Fruit fly (Drosophila melanogaster) whole organism, prepupa: ENCODE data around the gene CG11563.

Experiments used
- CG10631 ChIP-seq: fragments of 200-800 bp; sonication (Bioruptor generic); optimal IDR thresholded peaks from 2 replicates; lab custom pipeline; 2016; ENCODE audit warnings: missing biosample characterization, missing genetic modification characterization
- CG10669 ChIP-seq: fragments of 200-800 bp; sonication (Bioruptor generic); optimal IDR thresholded peaks from 3 replicates; lab custom pipeline; 2018; ENCODE audit warnings: missing biosample characterization, mild to moderate bottlenecking, missing genetic modification characterization, moderate library complexity
- CG11294 ChIP-seq: fragments of 200-800 bp; sonication (Bioruptor generic); IDR thresholded peaks from 2 replicates; pipeline ENCODE4 v1.3.6; 2022; ENCODE audit warnings: missing biosample characterization, missing genetic modification characterization
- CG11762 ChIP-seq: fragments of 200-800 bp; sonication (Bioruptor generic); optimal IDR thresholded peaks from 3 replicates; lab custom pipeline; 2016; ENCODE audit warnings: missing biosample characterization, missing genetic modification characterization; ENCODE audit not compliant: insufficient read depth
- CG11902 ChIP-seq: fragments of 200-800 bp; sonication (Bioruptor generic); optimal IDR thresholded peaks from 3 replicates; lab custom pipeline; 2016; ENCODE audit warnings: missing biosample characterization, missing genetic modification characterization
- CG15336 ChIP-seq: fragments of 200-800 bp; sonication (Bioruptor generic); IDR thresholded peaks from 2 replicates; pipeline ENCODE4 v1.3.6; 2022; ENCODE audit warnings: missing biosample characterization, missing genetic modification characterization
- CG1621 ChIP-seq: fragments of 200-800 bp; sonication (Bioruptor generic); optimal IDR thresholded peaks from 3 replicates; lab custom pipeline; 2018; ENCODE audit warnings: missing biosample characterization, mild to moderate bottlenecking, missing genetic modification characterization
- CG16779 ChIP-seq: fragments of 200-800 bp; sonication (Bioruptor generic); optimal IDR thresholded peaks from 3 replicates; lab custom pipeline; 2017; ENCODE audit warnings: missing biosample characterization, mild to moderate bottlenecking, missing genetic modification characterization
- CG3032 ChIP-seq: fragments of 200-800 bp; optimal IDR thresholded peaks from 2 replicates; lab custom pipeline; 2019; ENCODE audit warnings: missing biosample characterization, mild to moderate bottlenecking, missing genetic modification characterization, moderate library complexity
- CG31627 ChIP-seq: fragments of 200-800 bp; sonication (Bioruptor generic); optimal IDR thresholded peaks from 3 replicates; lab custom pipeline; 2016; ENCODE audit warnings: missing biosample characterization, missing genetic modification characterization
- CG32006 ChIP-seq: fragments of 200-800 bp; sonication (Bioruptor generic); optimal IDR thresholded peaks from 3 replicates; lab custom pipeline; 2017; ENCODE audit warnings: missing biosample characterization, mild to moderate bottlenecking, missing genetic modification characterization
- CG34406 ChIP-seq: fragments of 200-800 bp; sonication (Bioruptor generic); optimal IDR thresholded peaks from 3 replicates; lab custom pipeline; 2016; ENCODE audit warnings: missing biosample characterization, missing genetic modification characterization
- CG3919 ChIP-seq: fragments of 200-800 bp; sonication (Bioruptor generic); optimal IDR thresholded peaks from 3 replicates; lab custom pipeline; 2016; ENCODE audit warnings: missing biosample characterization, missing genetic modification characterization
- CG4318 ChIP-seq: fragments of 200-800 bp; sonication (Bioruptor generic); optimal IDR thresholded peaks from 3 replicates; lab custom pipeline; 2017; ENCODE audit warnings: missing biosample characterization, mild to moderate bottlenecking, missing genetic modification characterization
- CG6163 ChIP-seq: fragments of 200-800 bp; sonication (Bioruptor generic); IDR thresholded peaks from 3 replicates; pipeline ENCODE4 v1.3.6; 2022; ENCODE audit warnings: missing biosample characterization, missing genetic modification characterization
- CG6276 ChIP-seq: fragments of 200-800 bp; sonication (Bioruptor generic); optimal IDR thresholded peaks from 2 replicates; lab custom pipeline; 2017; ENCODE audit warnings: missing biosample characterization, mild to moderate bottlenecking, missing genetic modification characterization
- CG6808 ChIP-seq: fragments of 200-800 bp; sonication (Bioruptor generic); optimal IDR thresholded peaks from 3 replicates; lab custom pipeline; 2017; ENCODE audit warnings: missing biosample characterization, missing genetic modification characterization, mild to moderate bottlenecking, moderate library complexity, missing genetic modification reagents
- CG6854 ChIP-seq: fragments of 200-800 bp; sonication (Bioruptor generic); optimal IDR thresholded peaks from 2 replicates; lab custom pipeline; 2017; ENCODE audit warnings: missing biosample characterization, mild to moderate bottlenecking, missing genetic modification characterization
- CG7368 ChIP-seq: fragments of 200-800 bp; sonication (Bioruptor generic); optimal IDR thresholded peaks from 3 replicates; lab custom pipeline; 2016; ENCODE audit warnings: missing biosample characterization, missing genetic modification characterization
- CG8119 ChIP-seq: fragments of 200-800 bp; sonication (Bioruptor generic); IDR thresholded peaks from 3 replicates; pipeline ENCODE4 v1.3.6; 2022; ENCODE audit warnings: missing biosample characterization, missing genetic modification characterization
- CG8632 ChIP-seq: fragments of 200-800 bp; sonication (Bioruptor generic); optimal IDR thresholded peaks from 3 replicates; lab custom pipeline; 2016; ENCODE audit warnings: missing biosample characterization, missing genetic modification characterization
- CG9139 ChIP-seq: fragments of 200-800 bp; sonication (Bioruptor generic); optimal IDR thresholded peaks from 3 replicates; lab custom pipeline; 2017; ENCODE audit warnings: missing biosample characterization, mild to moderate bottlenecking, missing genetic modification characterization
- Eip75B ChIP-seq: fragments of 200-800 bp; sonication (Bioruptor generic); optimal IDR thresholded peaks from 3 replicates; lab custom pipeline; 2016; ENCODE audit warnings: missing biosample characterization, missing genetic modification characterization
- Eip78C ChIP-seq: fragments of 200-800 bp; sonication (Bioruptor generic); peaks from one replicate; lab custom pipeline; 2016; ENCODE audit warnings: missing biosample characterization, missing genetic modification characterization
- Ets21C ChIP-seq: fragments of 200-800 bp; sonication (Bioruptor generic); optimal IDR thresholded peaks from 3 replicates; lab custom pipeline; 2016; ENCODE audit warnings: missing biosample characterization, missing genetic modification characterization
- Ets96B ChIP-seq: fragments of 200-800 bp; optimal IDR thresholded peaks from 2 replicates; lab custom pipeline; 2019; ENCODE audit warnings: missing biosample characterization, mild to moderate bottlenecking, missing genetic modification characterization, moderate library complexity
- Gug ChIP-seq: fragments of 200-800 bp; sonication (Bioruptor generic); IDR thresholded peaks from 2 replicates; pipeline ENCODE4 v1.3.6; 2022; ENCODE audit warnings: missing biosample characterization, missing genetic modification characterization
- Hr38 ChIP-seq: sonication (Bioruptor generic); optimal IDR thresholded peaks from 2 replicates; lab custom pipeline; 2016; ENCODE audit warnings: missing biosample characterization, missing genetic modification characterization
- Hr39 ChIP-seq: fragments of 200-800 bp; sonication (Bioruptor generic); optimal IDR thresholded peaks from 2 replicates; lab custom pipeline; 2016; ENCODE audit warnings: missing biosample characterization, missing genetic modification characterization
- Lpt ChIP-seq: fragments of 200-800 bp; sonication (Bioruptor generic); optimal IDR thresholded peaks from 3 replicates; lab custom pipeline; 2016; ENCODE audit warnings: missing biosample characterization, missing genetic modification characterization
- Met ChIP-seq: fragments of 200-800 bp; sonication (Bioruptor generic); optimal IDR thresholded peaks from 3 replicates; lab custom pipeline; 2016; ENCODE audit warnings: missing biosample characterization, missing genetic modification characterization
- OdsH ChIP-seq: fragments of 200-800 bp; sonication (Bioruptor generic); optimal IDR thresholded peaks from 3 replicates; lab custom pipeline; 2016; ENCODE audit warnings: missing biosample characterization, missing genetic modification characterization
- Smox ChIP-seq: fragments of 200-800 bp; sonication (Bioruptor generic); optimal IDR thresholded peaks from 3 replicates; lab custom pipeline; 2016; ENCODE audit warnings: missing biosample characterization, missing genetic modification characterization
- Sox102F ChIP-seq: fragments of 200-800 bp; sonication (Bioruptor generic); optimal IDR thresholded peaks from 2 replicates; lab custom pipeline; 2016; ENCODE audit warnings: missing biosample characterization, mild to moderate bottlenecking, missing genetic modification characterization
- Sox14 ChIP-seq: fragments of 200-800 bp; sonication (Bioruptor generic); optimal IDR thresholded peaks from 3 replicates; lab custom pipeline; 2016; ENCODE audit warnings: missing biosample characterization, missing genetic modification characterization
- Sox15 ChIP-seq: fragments of 200-800 bp; sonication (Bioruptor generic); optimal IDR thresholded peaks from 3 replicates; lab custom pipeline; 2016; ENCODE audit warnings: missing biosample characterization, missing genetic modification characterization
- achi ChIP-seq: fragments of 200-800 bp; sonication (Bioruptor generic); optimal IDR thresholded peaks from 3 replicates; lab custom pipeline; 2016; ENCODE audit warnings: missing biosample characterization, missing genetic modification characterization
- cyc ChIP-seq: fragments of 200-800 bp; sonication (Bioruptor generic); optimal IDR thresholded peaks from 3 replicates; lab custom pipeline; 2016; ENCODE audit warnings: missing biosample characterization, missing genetic modification characterization
- dac ChIP-seq: fragments of 200-800 bp; sonication (Bioruptor generic); optimal IDR thresholded peaks from 2 replicates; lab custom pipeline; 2017; ENCODE audit warnings: missing biosample characterization, mild to moderate bottlenecking, missing genetic modification characterization
- eg ChIP-seq: fragments of 200-800 bp; sonication (Bioruptor generic); IDR thresholded peaks from 3 replicates; pipeline ENCODE4 v1.3.6; 2022; ENCODE audit warnings: missing biosample characterization, missing genetic modification characterization
- esn ChIP-seq: fragments of 200-800 bp; sonication (Bioruptor generic); optimal IDR thresholded peaks from 2 replicates; lab custom pipeline; 2016; ENCODE audit warnings: missing biosample characterization, mild to moderate bottlenecking, missing genetic modification characterization, moderate library complexity
- fd59A ChIP-seq: fragments of 200-800 bp; sonication (Bioruptor generic); optimal IDR thresholded peaks from 2 replicates; lab custom pipeline; 2017; ENCODE audit warnings: missing biosample characterization, mild to moderate bottlenecking, missing genetic modification characterization, missing genetic modification reagents
- fd85E ChIP-seq: fragments of 200-800 bp; sonication (Bioruptor generic); optimal IDR thresholded peaks from 3 replicates; lab custom pipeline; 2016; ENCODE audit warnings: missing biosample characterization, missing genetic modification characterization
- fkh ChIP-seq: fragments of 200-800 bp; sonication (Bioruptor generic); optimal IDR thresholded peaks from 3 replicates; lab custom pipeline; 2017; ENCODE audit warnings: missing biosample characterization, mild to moderate bottlenecking, missing genetic modification characterization, moderate library complexity
- lz ChIP-seq: fragments of 200-800 bp; sonication (Bioruptor generic); optimal IDR thresholded peaks from 3 replicates; lab custom pipeline; 2016; ENCODE audit warnings: missing biosample characterization, missing genetic modification characterization
- net ChIP-seq: fragments of 200-800 bp; sonication (Bioruptor generic); optimal IDR thresholded peaks from 3 replicates; lab custom pipeline; 2016; ENCODE audit warnings: missing biosample characterization, missing genetic modification characterization
- pdm3 ChIP-seq: fragments of 200-800 bp; sonication (Bioruptor generic); optimal IDR thresholded peaks from 3 replicates; lab custom pipeline; 2016; ENCODE audit warnings: missing biosample characterization, missing genetic modification characterization
- salr ChIP-seq, 2 experiments: fragments of 200-800 bp; sonication (Bioruptor generic); optimal IDR thresholded peaks; 3 replicates each; lab custom pipeline; 2016 to 2018; ENCODE audit warnings: missing biosample characterization in 2 of 2, missing genetic modification characterization in 2 of 2, mild to moderate bottlenecking in 1 of 2
- spab ChIP-seq: fragments of 200-800 bp; sonication (Bioruptor generic); optimal IDR thresholded peaks from 2 replicates; lab custom pipeline; 2017; ENCODE audit warnings: missing biosample characterization, mild to moderate bottlenecking, missing genetic modification characterization, missing genetic modification reagents
- svp ChIP-seq: fragments of 200-800 bp; sonication (Bioruptor generic); peaks from one replicate; lab custom pipeline; 2016; ENCODE audit warnings: missing biosample characterization, missing genetic modification characterization
- topi ChIP-seq: fragments of 200-800 bp; sonication (Bioruptor generic); optimal IDR thresholded peaks from 3 replicates; lab custom pipeline; 2016; ENCODE audit warnings: missing biosample characterization, missing genetic modification characterization
- vri ChIP-seq: fragments of 200-800 bp; sonication (Bioruptor generic); optimal IDR thresholded peaks from 3 replicates; lab custom pipeline; 2016; ENCODE audit warnings: missing biosample characterization, mild to moderate bottlenecking, missing genetic modification characterization

Gene CG11563

DNA sequence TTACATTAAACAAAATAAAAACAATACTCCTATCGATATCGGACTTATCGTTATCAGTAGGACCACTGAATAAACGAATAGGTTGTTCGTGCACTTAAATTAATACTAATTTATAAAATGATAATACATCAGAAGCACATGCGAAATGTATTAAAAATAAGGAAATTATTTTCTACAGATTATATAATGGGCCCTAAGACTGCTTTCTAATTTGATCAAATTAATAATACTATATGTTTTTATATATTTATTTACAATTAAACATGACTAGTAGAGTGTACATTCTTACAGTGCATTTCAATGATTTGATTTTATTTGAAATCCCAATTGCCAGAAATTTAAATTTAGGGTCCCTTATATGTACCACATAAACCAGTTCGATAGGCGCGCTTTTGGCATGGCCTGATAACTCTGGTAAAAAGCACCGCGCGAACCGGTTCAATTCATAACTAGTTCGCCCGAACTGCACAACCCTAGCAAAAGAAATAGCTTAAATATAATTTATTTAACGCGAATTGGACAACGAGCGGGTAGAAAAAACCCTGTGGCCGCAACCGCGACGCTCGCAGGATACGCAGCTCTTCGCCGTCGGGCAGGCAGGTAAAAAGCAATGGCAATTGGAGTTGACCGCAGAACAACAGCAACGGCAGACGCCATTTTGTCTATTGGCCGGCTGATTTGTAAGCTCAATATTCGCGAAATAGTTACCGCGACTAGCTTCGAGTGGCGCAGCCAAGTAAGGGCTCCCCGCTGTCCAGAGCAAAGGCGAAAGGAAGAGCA lies 39.9 kb downstream of the CG11563 start, which contains the start of the genes CG2126 and faf:
CG2126 (minus strand) TSS at position 70 of the 780 bp plus-strand sequence.
faf (plus strand) TSS at position 438 of the 780 bp plus-strand sequence.
- TF ChIP-seq OdsH (no peak), esn (GFP tag; lab: Kevin White, UChicago) (peak; percentile 68), CG16779 (tag; lab: Kevin White, UChicago) (no peak), CG11762 (GFP tag; lab: Kevin White, UChicago) (peak; percentile 39), CG6276 (GFP tag; lab: Kevin White, UChicago) (no peak), CG1621 (tag; lab: Kevin White, UChicago) (no peak), CG8632 (peak; percentile 70), Sox15 (GFP tag; lab: Kevin White, UChicago) (peak; percentile 55), CG6163 (GFP tag; lab: Robert Waterston, UW) (peak; percentile 64; the same call in 2 of the 3 replicates), eg (GFP tag; lab: Robert Waterston, UW) (peak; percentile 75), Met (GFP tag; lab: Kevin White, UChicago) (no peak), topi (GFP tag; lab: Kevin White, UChicago) (no peak), net (GFP tag; lab: Kevin White, UChicago) (peak; percentile 64), salr (GFP tag; optimal IDR thresholded peaks at IDR 0.05; lab: Kevin White, UChicago) (no peak), Sox14 (peak; percentile 44), CG9139 (GFP tag; lab: Kevin White, UChicago) (no peak), dac (no peak), spab (GFP tag; lab: Kevin White, UChicago) (no peak), CG31627 (GFP tag; lab: Kevin White, UChicago) (no peak), CG11294 (GFP tag; lab: Robert Waterston, UW) (peak; percentile 34; the same call in 1 of the 2 replicates), CG34406 (GFP tag; lab: Kevin White, UChicago) (peak; percentile 56), fkh (GFP tag; lab: Kevin White, UChicago) (no peak), Sox102F (GFP tag; lab: Kevin White, UChicago) (no peak), lz (GFP tag; lab: Kevin White, UChicago) (peak; percentile 60), fd59A (no peak), fd85E (GFP tag; lab: Kevin White, UChicago) (no peak), Ets21C (GFP tag; lab: Kevin White, UChicago) (no peak), pdm3 (no peak), Eip75B (GFP tag; lab: Kevin White, UChicago) (no peak), CG3032 (tag; lab: Kevin White, UChicago) (peak; percentile 72), CG15336 (GFP tag; lab: Robert Waterston, UW) (peak; percentile 58), vri (GFP tag; lab: Kevin White, UChicago) (peak; percentile 5), CG4318 (GFP tag; lab: Kevin White, UChicago) (no peak), achi (GFP tag; lab: Kevin White, UChicago) (no peak), CG32006 (GFP tag; lab: Kevin White, UChicago) (no peak), Lpt (GFP tag; lab: Kevin White, UChicago) (peak; percentile 42), CG7368 (no peak), CG11902 (GFP tag; lab: Kevin White, UChicago) (no peak), svp (no peak), Eip78C (GFP tag; lab: Kevin White, UChicago) (no peak), cyc (GFP tag; lab: Kevin White, UChicago) (no peak), CG8119 (peak; percentile 72; the same call in 1 of the 3 replicates), Gug (peak; percentile 63), Smox (GFP tag; lab: Kevin White, UChicago) (no peak), Hr38 (GFP tag; lab: Kevin White, UChicago) (no peak), Ets96B (tag; lab: Kevin White, UChicago) (peak; percentile 66), CG10669 (no peak), CG3919 (no peak), CG6808 (GFP tag; lab: Kevin White, UChicago) (no peak), Hr39 (no peak), CG10631 (GFP tag; lab: Kevin White, UChicago) (no peak), CG6854 (GFP tag; lab: Kevin White, UChicago) (no peak)
